Fruit fly (Drosophila melanogaster) whole organism, wandering third instar larva: ENCODE measurements around the gene Set8.
A peak's percentile ranks its signal among the peaks of the same experiment; 100 is the strongest.

Experiments used
- Abd-B ChIP-seq: fragments of >200 bp; optimal IDR thresholded peaks from 2 replicates; lab custom pipeline; 2017; ENCODE audit warnings: missing biosample characterization, missing genetic modification characterization
- CG32264 ChIP-seq: fragments of 200-800 bp; sonication (Bioruptor generic); optimal IDR thresholded peaks from 2 replicates; lab custom pipeline; 2016; ENCODE audit warnings: missing biosample characterization, missing genetic modification characterization
- CG9705 ChIP-seq: fragments of 200-800 bp; sonication (Bioruptor generic); optimal IDR thresholded peaks from 2 replicates; lab custom pipeline; 2018; ENCODE audit warnings: missing biosample characterization, mild to moderate bottlenecking, missing genetic modification characterization
- CrebA ChIP-seq: fragments of 200-800 bp; sonication (Bioruptor generic); optimal IDR thresholded peaks from 2 replicates; lab custom pipeline; 2016; ENCODE audit warnings: missing biosample characterization, mild to moderate bottlenecking, missing genetic modification characterization, borderline replicate concordance
- Dfd ChIP-seq: fragments of >200 bp; optimal IDR thresholded peaks from 2 replicates; lab custom pipeline; 2017; ENCODE audit warnings: missing biosample characterization, missing genetic modification characterization
- Dif ChIP-seq: fragments of 200-275, 200-300 bp; sonication (Bioruptor generic); optimal IDR thresholded peaks from 2 replicates; lab custom pipeline; 2018; ENCODE audit warnings: missing biosample characterization, missing genetic modification characterization; ENCODE audit not compliant: partially characterized antibody
- GATAd ChIP-seq: sonication (Bioruptor generic); optimal IDR thresholded peaks from 2 replicates; lab custom pipeline; 2016; ENCODE audit warnings: missing biosample characterization, missing genetic modification characterization
- HLH106 ChIP-seq: fragments of 200-800 bp; optimal IDR thresholded peaks from 3 replicates; lab custom pipeline; 2019; ENCODE audit warnings: missing biosample characterization, mild to moderate bottlenecking, missing genetic modification characterization, moderate library complexity
- Hnf4 ChIP-seq: fragments of 200-800 bp; sonication (Bioruptor generic); optimal IDR thresholded peaks from 2 replicates; lab custom pipeline; 2016; ENCODE audit warnings: missing biosample characterization, mild to moderate bottlenecking, missing genetic modification characterization
- Hr78 ChIP-seq: fragments of >200 bp; optimal IDR thresholded peaks from 2 replicates; lab custom pipeline; 2017; ENCODE audit warnings: missing biosample characterization, missing genetic modification characterization
- Hr83 ChIP-seq: fragments of 200-300 bp; sonication (Bioruptor generic); optimal IDR thresholded peaks from 2 replicates; lab custom pipeline; 2016; ENCODE audit warnings: missing biosample characterization, mild to moderate bottlenecking, missing genetic modification characterization, moderate library complexity; ENCODE audit not compliant: poor library complexity, severe bottlenecking
- Jra ChIP-seq: sonication (Bioruptor generic); optimal IDR thresholded peaks from 2 replicates; lab custom pipeline; 2016; ENCODE audit warnings: missing biosample characterization, missing genetic modification characterization
- Mio ChIP-seq: sonication (Bioruptor generic); optimal IDR thresholded peaks from 2 replicates; lab custom pipeline; 2016; ENCODE audit warnings: missing biosample characterization, missing genetic modification characterization
- Myc ChIP-seq: fragments of >200 bp; optimal IDR thresholded peaks from 2 replicates; lab custom pipeline; 2017
- N ChIP-seq: fragments of >200 bp; optimal IDR thresholded peaks from 2 replicates; lab custom pipeline; 2018; ENCODE audit warnings: missing biosample characterization, missing external identifiers, missing genetic modification characterization
- OdsH ChIP-seq: fragments of 200-800 bp; sonication (Bioruptor generic); optimal IDR thresholded peaks from 2 replicates; lab custom pipeline; 2016; ENCODE audit warnings: missing biosample characterization, mild to moderate bottlenecking, missing genetic modification characterization
- Rel ChIP-seq, 2 experiments: fragments of 200-800 bp; sonication (Bioruptor generic) in 1 of 2; optimal IDR thresholded peaks; 2 replicates in 1 of 2; 3 replicates in 1 of 2; lab custom pipeline; 2016 to 2019; ENCODE audit warnings: mild to moderate bottlenecking in 2 of 2, missing biosample characterization in 2 of 2, missing genetic modification characterization in 2 of 2, moderate library complexity in 1 of 2
- Sp1 ChIP-seq: fragments of 200-800 bp; sonication (Bioruptor generic); optimal IDR thresholded peaks from 3 replicates; lab custom pipeline; 2019; ENCODE audit warnings: missing biosample characterization, mild to moderate bottlenecking, missing genetic modification characterization, moderate library complexity
- Vsx2 ChIP-seq: fragments of 200-300, 225-300 bp; sonication (Bioruptor generic); optimal IDR thresholded peaks from 2 replicates; lab custom pipeline; 2018; ENCODE audit warnings: missing biosample characterization, missing genetic modification characterization; ENCODE audit not compliant: partially characterized antibody
- br ChIP-seq: fragments of 200-800 bp; sonication (Bioruptor generic); optimal IDR thresholded peaks from 2 replicates; lab custom pipeline; 2016; ENCODE audit warnings: missing biosample characterization, missing genetic modification characterization
- brk ChIP-seq: fragments of 200-800 bp; sonication (Bioruptor generic); optimal IDR thresholded peaks from 2 replicates; lab custom pipeline; 2016; ENCODE audit warnings: missing biosample characterization, mild to moderate bottlenecking, missing genetic modification characterization
- dl ChIP-seq, 2 experiments: fragments of 175-275, 200-275 bp in 1 of 2; fragments of 200-275 bp in 1 of 2; sonication (Bioruptor generic); optimal IDR thresholded peaks; lab custom pipeline; 2018; ENCODE audit warnings: mild to moderate bottlenecking in 2 of 2, missing biosample characterization in 2 of 2, missing genetic modification characterization in 2 of 2, moderate library complexity in 2 of 2; ENCODE audit not compliant: partially characterized antibody in 2 of 2, insufficient read depth in 1 of 2
- dmrt93B ChIP-seq: fragments of 200-800 bp; sonication (Bioruptor generic); optimal IDR thresholded peaks from 2 replicates; lab custom pipeline; 2018; ENCODE audit warnings: missing biosample characterization, mild to moderate bottlenecking, missing genetic modification characterization
- dsf ChIP-seq: sonication (Bioruptor generic); optimal IDR thresholded peaks from 2 replicates; lab custom pipeline; 2016; ENCODE audit warnings: missing biosample characterization, missing genetic modification characterization, borderline replicate concordance
- ey ChIP-seq: fragments of 200-800 bp; sonication (Bioruptor generic); optimal IDR thresholded peaks from 2 replicates; lab custom pipeline; 2016; ENCODE audit warnings: missing biosample characterization, missing genetic modification characterization
- foxo ChIP-seq, 2 experiments: fragments of 200-800 bp; sonication (Bioruptor generic); optimal IDR thresholded peaks; 2 replicates in 1 of 2; 3 replicates in 1 of 2; lab custom pipeline; 2016 to 2017; ENCODE audit warnings: missing biosample characterization in 2 of 2, missing genetic modification characterization in 2 of 2
- fru ChIP-seq: fragments of 200-800 bp; sonication (Bioruptor generic); optimal IDR thresholded peaks from 3 replicates; lab custom pipeline; 2016; ENCODE audit warnings: missing biosample characterization, mild to moderate bottlenecking, missing genetic modification characterization
- h ChIP-seq: fragments of 200-800 bp; sonication (Bioruptor generic); optimal IDR thresholded peaks from 3 replicates; lab custom pipeline; 2016; ENCODE audit warnings: missing biosample characterization, mild to moderate bottlenecking, missing genetic modification characterization
- jim ChIP-seq: fragments of 175-275, 200-325 bp; sonication (Bioruptor generic); optimal IDR thresholded peaks from 2 replicates; lab custom pipeline; 2016; ENCODE audit warnings: missing biosample characterization, mild to moderate bottlenecking, missing genetic modification characterization
- lola ChIP-seq: fragments of >200 bp; optimal IDR thresholded peaks from 2 replicates; lab custom pipeline; 2017; ENCODE audit warnings: missing biosample characterization, missing genetic modification characterization
- pan ChIP-seq: fragments of >200 bp; optimal IDR thresholded peaks from 2 replicates; lab custom pipeline; 2017
- psq ChIP-seq: fragments of 200-800 bp; sonication (Bioruptor generic); optimal IDR thresholded peaks from 3 replicates; lab custom pipeline; 2017; ENCODE audit warnings: missing biosample characterization, mild to moderate bottlenecking, missing genetic modification characterization, moderate library complexity
- rgr ChIP-seq: fragments of 200-800 bp; sonication (Bioruptor generic); optimal IDR thresholded peaks from 3 replicates; lab custom pipeline; 2016; ENCODE audit warnings: missing biosample characterization, mild to moderate bottlenecking, missing genetic modification characterization
- sage ChIP-seq: fragments of 200-800 bp; sonication (Bioruptor generic); optimal IDR thresholded peaks from 2 replicates; lab custom pipeline; 2016; ENCODE audit warnings: missing biosample characterization, mild to moderate bottlenecking, missing genetic modification characterization
- sv ChIP-seq: fragments of 200-800 bp; sonication (Bioruptor generic); optimal IDR thresholded peaks from 3 replicates; lab custom pipeline; 2016; ENCODE audit warnings: missing biosample characterization, missing genetic modification characterization
- tai ChIP-seq: sonication (Bioruptor generic); optimal IDR thresholded peaks from 2 replicates; lab custom pipeline; 2016; ENCODE audit warnings: missing biosample characterization, missing genetic modification characterization
- usp ChIP-seq: fragments of >200 bp; optimal IDR thresholded peaks from 2 replicates; lab custom pipeline; 2017; ENCODE audit warnings: missing biosample characterization, missing genetic modification characterization
- woc ChIP-seq: sonication (Bioruptor generic); optimal IDR thresholded peaks from 2 replicates; lab custom pipeline; 2016; ENCODE audit warnings: missing biosample characterization, mild to moderate bottlenecking, missing genetic modification characterization

Gene Set8

DNA sequence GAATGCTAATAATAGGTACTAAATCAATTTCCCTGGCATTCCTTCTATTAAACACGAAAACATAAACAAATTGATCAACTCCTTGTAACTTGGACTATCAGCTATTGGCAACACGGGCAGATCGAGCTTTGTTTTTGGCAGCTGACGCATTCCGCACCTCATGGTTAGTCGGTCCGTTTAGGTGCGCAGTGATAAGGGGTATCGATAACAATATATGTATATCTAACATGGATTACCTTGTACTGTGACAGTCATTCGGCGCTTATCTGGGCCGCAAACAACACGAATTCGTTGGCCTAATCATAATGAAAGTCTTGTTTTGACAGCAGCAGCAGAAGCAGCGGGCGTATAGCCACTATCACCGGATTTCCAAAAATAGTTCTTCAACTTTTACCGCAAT lies 27.9 kb upstream of the Set8 start:
- TF ChIP-seq jim (GFP tag; lab: Kevin White, UChicago) (no peak), Dif (no peak), tai (GFP tag; lab: Kevin White, UChicago) (no peak), woc (GFP tag; lab: Kevin White, UChicago) (no peak), Myc (lab: Kevin White, UChicago) (no peak), Jra (GFP tag; lab: Kevin White, UChicago) (no peak), dmrt93B (no peak), pan (lab: Kevin White, UChicago) (no peak), h (GFP tag; lab: Kevin White, UChicago) (no peak), GATAd (GFP tag; lab: Kevin White, UChicago) (no peak), Hr83 (GFP tag; lab: Kevin White, UChicago) (no peak), Hnf4 (GFP tag; lab: Kevin White, UChicago) (no peak), fru (GFP tag; lab: Kevin White, UChicago) (no peak), CG32264 (no peak), br (GFP tag; lab: Kevin White, UChicago) (no peak), dsf (GFP tag; lab: Kevin White, UChicago) (no peak), dl (GFP tag; optimal IDR thresholded peaks at IDR 0.05; lab: Kevin White, UChicago; ENCODE audit: insufficient read depth in 1 of 2, partially characterized antibody in 2 of 2) (no peak), usp (GFP tag; lab: Kevin White, UChicago) (no peak)

DNA sequence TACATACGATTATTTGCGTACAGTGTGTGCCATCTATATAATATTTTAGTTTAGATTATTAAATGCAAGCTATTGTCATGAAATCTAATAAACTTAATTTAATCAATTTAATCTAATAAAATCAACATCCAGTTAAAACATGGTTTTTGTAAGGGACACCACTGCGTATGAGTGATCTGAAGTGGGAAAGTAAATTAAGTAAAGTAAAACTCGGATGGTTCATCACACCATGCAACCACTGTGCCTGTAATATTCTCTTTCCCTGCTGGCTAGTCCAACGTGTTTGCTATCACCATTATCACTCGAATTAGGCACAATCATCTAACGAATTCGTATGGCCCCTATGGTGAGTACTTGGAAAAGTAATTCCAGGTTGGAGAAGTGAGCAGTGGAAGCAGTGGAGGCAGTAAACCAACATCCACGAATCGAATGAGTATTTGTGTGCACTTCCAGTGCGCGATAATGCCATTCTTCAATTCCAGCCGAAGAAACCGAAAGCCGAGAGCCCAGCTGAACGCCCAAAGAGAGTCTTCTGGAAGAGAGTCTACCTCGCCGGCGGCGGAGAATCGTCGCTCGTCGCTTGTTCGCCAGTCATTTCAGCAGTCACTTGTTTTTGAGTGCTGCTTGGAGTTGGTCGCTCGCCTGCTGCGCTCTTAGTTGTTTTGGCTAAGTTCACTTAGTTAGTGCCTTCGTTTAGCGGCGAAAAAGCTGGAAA lies 27.0 kb upstream of the Set8 start, which contains the start of gene red:
red (plus strand) TSS at position 403 of the 715 bp plus-strand sequence.
- TF ChIP-seq CG9705 (GFP tag; lab: Kevin White, UChicago) (no peak), psq (GFP tag; lab: Kevin White, UChicago) (peak; percentile 50), N (GFP tag; lab: Kevin White, UChicago) (no peak), tai (GFP tag; lab: Kevin White, UChicago) (peak; percentile 11), sv (peak; percentile 39), Dfd (no peak), sage (GFP tag; lab: Kevin White, UChicago) (peak; percentile 45), pan (lab: Kevin White, UChicago) (no peak), HLH106 (tag; lab: Kevin White, UChicago) (peak; percentile 43), OdsH (GFP tag; lab: Kevin White, UChicago) (peak; percentile 50), Abd-B (GFP tag; lab: Kevin White, UChicago) (no peak), woc (GFP tag; lab: Kevin White, UChicago) (peak; percentile 14), dl (GFP tag; optimal IDR thresholded peaks at IDR 0.05; lab: Kevin White, UChicago; ENCODE audit: insufficient read depth in 1 of 2, partially characterized antibody in 2 of 2) (peak; percentile 65 to 77), ey (GFP tag; lab: Kevin White, UChicago) (peak; percentile 45), GATAd (GFP tag; lab: Kevin White, UChicago) (no peak), Hnf4 (GFP tag; lab: Kevin White, UChicago) (peak; percentile 38), jim (GFP tag; lab: Kevin White, UChicago) (peak; percentile 48), Jra (GFP tag; lab: Kevin White, UChicago) (peak; percentile 41), foxo (GFP tag; optimal IDR thresholded peaks at IDR 0.05; lab: Kevin White, UChicago) (peak in 1 of 2 experiments; percentile 55), fru (GFP tag; lab: Kevin White, UChicago) (peak; percentile 86), dmrt93B (no peak), brk (GFP tag; lab: Kevin White, UChicago) (peak; percentile 57), Myc (lab: Kevin White, UChicago) (no peak), Hr78 (no peak), dsf (GFP tag; lab: Kevin White, UChicago) (no peak), lola (GFP tag; lab: Kevin White, UChicago) (no peak), usp (GFP tag; lab: Kevin White, UChicago) (no peak), h (GFP tag; lab: Kevin White, UChicago) (peak; percentile 61), Dif (peak; percentile 92), Rel (GFP tag; optimal IDR thresholded peaks at IDR 0.05; lab: Kevin White, UChicago) (no peak), Rel (tag; optimal IDR thresholded peaks at IDR 0.05; lab: Kevin White, UChicago) (peak; percentile 35), rgr (GFP tag; lab: Kevin White, UChicago) (peak; percentile 60), CrebA (peak; percentile 62), CG32264 (no peak), Vsx2 (GFP tag; lab: Kevin White, UChicago) (peak; percentile 38), Mio (no peak), br (GFP tag; lab: Kevin White, UChicago) (peak; percentile 13), Hr83 (GFP tag; lab: Kevin White, UChicago) (peak; percentile 82), Sp1 (peak; percentile 18)
